Worm (Caenorhabditis elegans) whole organism, L3 larva: ENCODE measurements around the gene nas-11.
A peak's percentile ranks its signal among the peaks of the same experiment; 100 is the strongest.

Experiments
- R02D3.7 ChIP-seq: fragments of 150-350 bp; optimal IDR thresholded peaks from 2 replicates; lab custom pipeline; 2014; ENCODE audit warnings: missing biosample characterization, missing genetic modification characterization
- ama-1 ChIP-seq: fragments of 150-350 bp; optimal IDR thresholded peaks from 2 replicates; lab custom pipeline; 2018
- ceh-16 ChIP-seq: sonication (generic microtip); optimal IDR thresholded peaks from 2 replicates; lab custom pipeline; 2017; ENCODE audit warnings: missing biosample characterization, missing genetic modification characterization
- ceh-28 ChIP-seq: fragments of 150-350 bp; optimal IDR thresholded peaks from 2 replicates; lab custom pipeline; 2014; ENCODE audit warnings: missing biosample characterization, missing genetic modification reagents, missing genetic modification characterization
- daf-12 ChIP-seq: fragments of 150-350 bp; optimal IDR thresholded peaks from 2 replicates; lab custom pipeline; 2014; ENCODE audit warnings: missing biosample characterization, missing genetic modification reagents, missing genetic modification characterization
- egl-27 ChIP-seq: sonication (generic microtip); optimal IDR thresholded peaks from 4 replicates; lab custom pipeline; 2017; ENCODE audit warnings: missing biosample characterization, missing genetic modification reagents, missing genetic modification characterization
- elt-1 ChIP-seq: fragments of 150-350 bp; optimal IDR thresholded peaks from 2 replicates; lab custom pipeline; 2014; ENCODE audit warnings: missing biosample characterization, missing genetic modification characterization
- elt-2 ChIP-seq: sonication (generic microtip); optimal IDR thresholded peaks from 2 replicates; lab custom pipeline; 2016; ENCODE audit warnings: missing genetic modification reagents, mild to moderate bottlenecking, missing genetic modification characterization, missing compliant biosample characterization
- elt-3 ChIP-seq, 3 experiments: fragments of 150-350 bp in 1 of 3; sonication (generic microtip) in 2 of 3; optimal IDR thresholded peaks; 2 replicates in 2 of 3; 4 replicates in 1 of 3; lab custom pipeline; 2014 to 2017; ENCODE audit warnings: missing biosample characterization in 3 of 3, missing genetic modification characterization in 3 of 3
- eor-1 ChIP-seq, 2 experiments: fragments of 150-350 bp; optimal IDR thresholded peaks; 2 replicates each; lab custom pipeline; 2014 to 2018; ENCODE audit warnings: missing biosample characterization in 2 of 2, missing genetic modification characterization in 2 of 2
- fkh-2 ChIP-seq: fragments of 150-350 bp; optimal IDR thresholded peaks from 2 replicates; lab custom pipeline; 2014; ENCODE audit warnings: missing biosample characterization, missing genetic modification reagents, missing genetic modification characterization
- fos-1 ChIP-seq: fragments of 150-350 bp; optimal IDR thresholded peaks from 2 replicates; lab custom pipeline; 2014; ENCODE audit warnings: missing biosample characterization, missing genetic modification characterization
- hmg-11 ChIP-seq: sonication (generic microtip); optimal IDR thresholded peaks from 2 replicates; lab custom pipeline; 2016; ENCODE audit warnings: missing genetic modification characterization, missing compliant biosample characterization
- lin-15B ChIP-seq: fragments of 150-350 bp; optimal IDR thresholded peaks from 2 replicates; lab custom pipeline; 2014; ENCODE audit warnings: missing biosample characterization, missing genetic modification characterization
- lin-39 ChIP-seq: fragments of 150-350 bp; optimal IDR thresholded peaks from 2 replicates; lab custom pipeline; 2018; ENCODE audit warnings: missing biosample characterization, missing genetic modification reagents, missing genetic modification characterization
- lsy-12 ChIP-seq: sonication (generic microtip); optimal IDR thresholded peaks from 2 replicates; lab custom pipeline; 2016; ENCODE audit warnings: mild to moderate bottlenecking, missing genetic modification characterization, missing compliant biosample characterization
- mdl-1 ChIP-seq: fragments of 150-350 bp; optimal IDR thresholded peaks from 2 replicates; lab custom pipeline; 2014; ENCODE audit warnings: missing biosample characterization, missing genetic modification characterization
- mml-1 ChIP-seq: fragments of 150-350 bp; sonication (generic microtip); optimal IDR thresholded peaks from 3 replicates; lab custom pipeline; 2014; ENCODE audit warnings: missing biosample characterization, missing genetic modification characterization
- nfya-1 ChIP-seq: sonication (generic microtip); optimal IDR thresholded peaks from 2 replicates; lab custom pipeline; 2017; ENCODE audit warnings: missing genetic modification characterization, mild to moderate bottlenecking, missing compliant biosample characterization, antibody characterized with exemption, moderate library complexity; ENCODE audit not compliant: insufficient read depth
- nhr-12 ChIP-seq: fragments of 150-350 bp; optimal IDR thresholded peaks from 2 replicates; lab custom pipeline; 2014; ENCODE audit warnings: missing biosample characterization, missing genetic modification characterization
- nhr-23 ChIP-seq: fragments of 150-350 bp; optimal IDR thresholded peaks from 2 replicates; lab custom pipeline; 2014; ENCODE audit warnings: missing biosample characterization, missing genetic modification reagents, missing genetic modification characterization
- nhr-237 ChIP-seq: fragments of 150-350 bp; optimal IDR thresholded peaks from 2 replicates; lab custom pipeline; 2014; ENCODE audit warnings: missing biosample characterization, missing genetic modification characterization
- nhr-25 ChIP-seq: sonication (generic microtip); optimal IDR thresholded peaks from 2 replicates; lab custom pipeline; 2017; ENCODE audit warnings: missing biosample characterization, missing genetic modification characterization
- nhr-28 ChIP-seq: fragments of 150-350 bp; optimal IDR thresholded peaks from 2 replicates; lab custom pipeline; 2014; ENCODE audit warnings: missing biosample characterization, missing genetic modification characterization
- nhr-43 ChIP-seq: sonication (generic microtip); optimal IDR thresholded peaks from 2 replicates; lab custom pipeline; 2016; ENCODE audit warnings: mild to moderate bottlenecking, missing genetic modification characterization, missing compliant biosample characterization; ENCODE audit not compliant: poor library complexity, severe bottlenecking
- nhr-76 ChIP-seq: fragments of 150-350 bp; sonication (generic microtip); optimal IDR thresholded peaks from 5 replicates; lab custom pipeline; 2014; ENCODE audit warnings: missing biosample characterization, missing genetic modification characterization
- pqm-1 ChIP-seq: fragments of 150-350 bp; optimal IDR thresholded peaks from 2 replicates; lab custom pipeline; 2017; ENCODE audit warnings: missing biosample characterization, missing genetic modification characterization, inconsistent platforms
- sea-2 ChIP-seq: fragments of 150-350 bp; sonication (generic microtip); optimal IDR thresholded peaks from 4 replicates; lab custom pipeline; 2014; ENCODE audit warnings: missing biosample characterization, missing genetic modification reagents, missing genetic modification characterization
- skn-1 ChIP-seq: fragments of 150-350 bp; optimal IDR thresholded peaks from 2 replicates; lab custom pipeline; 2014; ENCODE audit warnings: missing biosample characterization, missing genetic modification characterization
- snpc-4 ChIP-seq: fragments of 150-350 bp; optimal IDR thresholded peaks from 2 replicates; lab custom pipeline; 2014; ENCODE audit warnings: missing biosample characterization, missing genetic modification characterization
- tbx-2 ChIP-seq: sonication (generic microtip); optimal IDR thresholded peaks from 2 replicates; lab custom pipeline; 2016; ENCODE audit warnings: mild to moderate bottlenecking, missing genetic modification characterization, missing compliant biosample characterization
- unc-39 ChIP-seq: sonication (generic microtip); optimal IDR thresholded peaks from 4 replicates; lab custom pipeline; 2017; ENCODE audit warnings: missing biosample characterization, missing genetic modification characterization
- unc-62 ChIP-seq: fragments of 150-350 bp; sonication (generic microtip); optimal IDR thresholded peaks from 4 replicates; lab custom pipeline; 2014; ENCODE audit warnings: missing biosample characterization, missing genetic modification reagents, missing genetic modification characterization
- zag-1 ChIP-seq: fragments of 150-350 bp; optimal IDR thresholded peaks from 2 replicates; lab custom pipeline; 2014; ENCODE audit warnings: missing biosample characterization, missing genetic modification characterization
- ztf-11 ChIP-seq: fragments of 150-350 bp; optimal IDR thresholded peaks from 2 replicates; lab custom pipeline; 2014; ENCODE audit warnings: missing biosample characterization, missing genetic modification characterization
- ztf-4 ChIP-seq: fragments of 150-350 bp; optimal IDR thresholded peaks from 2 replicates; lab custom pipeline; 2014; ENCODE audit warnings: missing biosample characterization, missing genetic modification characterization

Gene nas-11

DNA sequence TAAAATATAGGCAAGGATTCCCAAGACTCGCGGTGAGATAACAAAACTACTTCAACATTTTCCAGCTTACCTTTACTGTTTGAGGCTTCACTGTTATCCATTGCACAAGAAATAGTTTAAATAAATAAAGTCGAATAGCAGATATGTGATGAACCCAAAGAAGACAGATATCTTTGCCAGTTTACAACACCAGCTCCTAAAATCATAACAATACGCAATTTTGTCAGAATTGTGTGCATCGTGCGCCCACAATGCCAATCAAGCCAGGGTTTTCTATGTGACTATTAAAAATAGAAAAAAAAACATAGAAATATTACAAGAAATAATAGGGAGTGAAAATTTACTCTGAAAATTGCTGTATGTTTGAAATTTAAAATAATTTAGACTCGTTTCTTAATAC lies 30.7 kb upstream of the nas-11 start, which contains the start of gene F38B6.8:
TSS of gene F38B6.8 (minus strand) at position 101 of the 400 bp plus-strand sequence.
- TF ChIP-seq nhr-12: no peak
- TF ChIP-seq eor-1 (tag; optimal IDR thresholded peaks at IDR 0.05; lab: Kevin White, UChicago): no peak
- no peak for TF ChIP-seq lin-39 (tag; lab: Kevin White, UChicago)
- no peak for TF ChIP-seq nhr-43
- TF ChIP-seq elt-2 (tag; lab: Kevin White, UChicago): no peak
- no peak for TF ChIP-seq ztf-11
- TF ChIP-seq mdl-1: no peak
- TF ChIP-seq hmg-11 (tag; lab: Kevin White, UChicago): no peak
- TF ChIP-seq sea-2: no peak
- TF ChIP-seq ztf-4 (tag; lab: Kevin White, UChicago): no peak
- no peak for TF ChIP-seq zag-1 (tag; lab: Kevin White, UChicago)
- no peak for TF ChIP-seq nhr-237 (tag; lab: Kevin White, UChicago)
- TF ChIP-seq snpc-4: no peak
- TF ChIP-seq lin-15B (tag; lab: Kevin White, UChicago): no peak
- no peak for TF ChIP-seq egl-27 (tag; lab: Kevin White, UChicago)
- no peak for TF ChIP-seq daf-12 (tag; lab: Kevin White, UChicago)

DNA sequence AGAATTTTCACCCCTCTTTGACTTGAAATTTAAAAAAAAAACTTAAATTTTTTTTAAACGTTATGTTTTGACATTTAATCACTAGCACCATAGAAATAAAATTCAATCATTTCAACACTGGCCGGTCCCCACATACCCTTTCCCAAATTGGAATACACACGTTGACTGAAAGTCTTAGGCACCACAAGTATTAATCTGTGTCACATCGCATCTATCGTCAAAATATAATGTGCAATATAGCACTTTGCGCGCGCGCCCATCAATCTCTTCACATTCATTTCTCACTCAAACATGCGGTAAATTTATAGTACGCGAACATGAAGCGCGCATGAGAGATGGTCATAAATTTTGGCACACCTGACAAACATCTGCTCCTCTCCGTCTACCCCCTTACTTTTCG lies 26.0 kb upstream of the nas-11 start:
- peak; percentile 52 for TF ChIP-seq lin-39 (tag; lab: Kevin White, UChicago)
- TF ChIP-seq ceh-28 (tag; lab: Kevin White, UChicago): no peak

DNA sequence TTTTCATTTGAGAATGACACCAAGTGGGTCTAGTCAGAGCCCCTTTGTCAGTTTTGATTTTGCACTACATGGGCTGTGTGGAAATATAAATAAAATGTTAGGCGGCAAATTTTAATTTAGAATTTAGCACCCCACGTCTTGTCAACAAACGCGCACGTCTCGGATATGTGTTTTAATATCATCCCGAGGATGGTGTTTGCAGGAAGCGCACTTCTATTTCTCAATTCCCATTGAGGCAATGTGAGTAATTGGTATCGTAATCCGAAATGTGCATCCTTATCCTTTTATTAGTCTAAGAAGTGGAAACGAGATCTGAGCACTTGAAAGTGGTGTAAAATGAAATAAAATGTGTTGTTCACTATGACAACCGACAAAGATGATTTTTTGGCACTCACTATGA lies 25.6 kb upstream of the nas-11 start:
- no peak for TF ChIP-seq fkh-2 (tag; lab: Kevin White, UChicago)
- TF ChIP-seq, all 47 proteins: peak for 0

DNA sequence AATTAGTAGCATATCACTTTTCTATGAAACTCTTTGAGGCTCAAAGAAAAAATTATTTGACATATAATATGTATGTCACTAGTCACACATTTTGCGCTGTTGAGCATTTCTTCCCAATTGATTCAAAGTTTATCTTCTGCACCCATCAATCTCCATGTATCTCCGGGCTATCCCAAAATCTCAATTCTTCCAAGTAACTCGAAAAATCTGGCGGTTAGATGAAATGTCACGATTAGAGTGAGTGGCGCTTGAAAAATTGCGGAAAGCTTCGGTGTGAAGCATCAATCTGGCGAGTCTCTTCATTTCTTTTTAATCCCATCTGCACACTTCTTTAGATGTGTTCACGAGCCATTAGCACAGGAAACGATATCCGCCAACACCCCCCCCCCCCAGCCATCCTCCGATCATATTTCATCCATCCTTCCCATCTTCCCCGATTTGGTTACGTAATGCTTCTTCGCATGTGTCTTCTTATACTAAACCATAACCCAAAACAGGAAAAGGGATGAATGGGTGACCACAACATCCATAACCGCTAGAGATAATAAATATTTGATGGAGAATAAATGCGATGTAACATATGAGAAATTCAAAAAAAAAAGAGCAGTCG lies 24.3 kb upstream of the nas-11 start:
- TF ChIP-seq ceh-16: no peak
- no peak for TF ChIP-seq nhr-237 (tag; lab: Kevin White, UChicago)
- TF ChIP-seq mml-1: no peak
- TF ChIP-seq eor-1 (tag; optimal IDR thresholded peaks at IDR 0.05; lab: Kevin White, UChicago): no peak
- no peak for TF ChIP-seq ama-1 (lab: Kevin White, UChicago)
- TF ChIP-seq ceh-28 (tag; lab: Kevin White, UChicago): no peak
- TF ChIP-seq nhr-76 (tag; lab: Kevin White, UChicago): no peak
- no peak for TF ChIP-seq nfya-1 (tag; lab: Kevin White, UChicago)
- no peak for TF ChIP-seq egl-27 (tag; lab: Kevin White, UChicago)
- no peak for TF ChIP-seq tbx-2 (tag; lab: Kevin White, UChicago)
- peak; percentile 20 for TF ChIP-seq lin-39 (tag; lab: Kevin White, UChicago)
- peak; percentile 32 for TF ChIP-seq unc-62 (GFP tag; lab: Kevin White, UChicago)
- no peak for TF ChIP-seq nhr-12
- no peak for TF ChIP-seq R02D3.7 (tag; lab: Kevin White, UChicago)
- peak; percentile 94 for TF ChIP-seq elt-1 (tag; lab: Kevin White, UChicago)
- no peak for TF ChIP-seq elt-2 (tag; lab: Kevin White, UChicago)
- TF ChIP-seq daf-12 (tag; lab: Kevin White, UChicago): no peak
- TF ChIP-seq nhr-23 (tag; lab: Kevin White, UChicago): no peak

DNA sequence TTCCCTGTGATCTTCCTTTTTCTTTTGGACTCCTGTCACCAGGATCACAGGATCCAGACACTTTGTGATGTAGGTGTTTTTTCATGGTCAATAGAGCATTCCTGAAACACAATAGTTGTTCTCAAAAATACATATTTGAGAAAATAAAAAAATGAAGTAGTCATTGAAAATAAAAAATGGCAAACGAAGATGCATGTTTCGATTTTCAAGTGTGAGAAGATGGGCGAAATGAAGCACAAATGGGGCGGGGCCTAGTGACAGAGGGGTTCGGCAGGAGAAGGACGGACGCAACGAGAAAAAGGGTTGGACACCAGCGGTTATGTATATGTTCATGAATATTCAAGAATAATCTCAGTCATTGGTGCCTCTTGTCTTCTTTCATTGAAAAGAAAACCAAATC lies 23.4 kb upstream of the nas-11 start, which contains the start of gene F38B6.6:
TSS of gene F38B6.6 (minus strand) at position 101 of the 400 bp plus-strand sequence.
- TF ChIP-seq lsy-12 (tag; lab: Kevin White, UChicago) (no peak), unc-62 (GFP tag; lab: Kevin White, UChicago) (no peak), zag-1 (tag; lab: Kevin White, UChicago) (no peak), unc-39 (tag; lab: Kevin White, UChicago) (no peak), nhr-25 (tag; lab: Kevin White, UChicago) (no peak), nhr-28 (tag; lab: Kevin White, UChicago) (no peak)

DNA sequence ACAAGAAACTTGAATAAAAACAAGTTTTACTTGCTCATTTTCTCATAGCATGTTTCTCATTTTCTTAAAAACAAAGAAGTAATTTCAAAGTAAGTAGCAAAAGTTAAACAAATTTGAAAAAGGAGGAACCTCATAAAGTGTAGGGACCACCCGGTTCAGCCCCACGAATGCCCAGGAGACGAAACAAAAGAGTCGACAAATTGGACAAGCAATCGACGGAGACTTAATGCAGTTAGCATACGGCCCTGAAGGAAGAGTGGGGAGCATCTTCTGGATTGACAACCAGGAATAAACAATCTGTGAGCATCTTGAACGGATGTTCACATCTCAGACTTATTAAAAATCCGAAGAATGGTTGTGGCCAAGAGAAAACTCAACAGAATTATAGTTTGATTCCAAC lies 21.7 kb upstream of the nas-11 start:
- no peak for TF ChIP-seq nhr-12
- no peak for TF ChIP-seq pqm-1 (tag; lab: Kevin White, UChicago)
- TF ChIP-seq fos-1: no peak
- TF ChIP-seq daf-12 (tag; lab: Kevin White, UChicago): no peak
- no peak for TF ChIP-seq skn-1 (tag; lab: Kevin White, UChicago)
- no peak for TF ChIP-seq sea-2
- TF ChIP-seq unc-62 (GFP tag; lab: Kevin White, UChicago): no peak
- no peak for TF ChIP-seq nhr-25 (tag; lab: Kevin White, UChicago)
- TF ChIP-seq ztf-11: no peak
- no peak for TF ChIP-seq elt-3 (tag; optimal IDR thresholded peaks at IDR 0.05; lab: Kevin White, UChicago)
- no peak for TF ChIP-seq unc-39 (tag; lab: Kevin White, UChicago)
